Worm (Caenorhabditis elegans) whole organism, L1 larva: ENCODE results near the gene nhr-45.

Experiments
- C16A3.4 ChIP-seq: fragments of 150-350 bp; optimal IDR thresholded peaks from 2 replicates; lab custom pipeline; 2014; ENCODE audit warnings: missing biosample characterization, missing genetic modification characterization
- Y116A8C.19 ChIP-seq: sonication (generic microtip); optimal IDR thresholded peaks from 2 replicates; lab custom pipeline; 2016; ENCODE audit warnings: missing compliant biosample characterization, missing genetic modification characterization, borderline replicate concordance
- alr-1 ChIP-seq: fragments of 200-800 bp; sonication (Bioruptor generic); optimal IDR thresholded peaks from 2 replicates; lab custom pipeline; 2018; ENCODE audit warnings: borderline replicate concordance, mild to moderate bottlenecking, missing genetic modification characterization, missing compliant biosample characterization
- aly-2 ChIP-seq: fragments of 150-350 bp; optimal IDR thresholded peaks from 2 replicates; lab custom pipeline; 2014; ENCODE audit warnings: missing biosample characterization, missing genetic modification characterization
- ceh-88 ChIP-seq: fragments of 200-800 bp; sonication (Bioruptor generic); IDR thresholded peaks from 2 replicates; pipeline ENCODE4 v1.3.6; 2022; ENCODE audit warnings: missing genetic modification characterization, missing compliant biosample characterization
- ces-1 ChIP-seq: fragments of 150-350 bp; optimal IDR thresholded peaks from 2 replicates; lab custom pipeline; 2014; ENCODE audit warnings: missing biosample characterization, missing genetic modification reagents, missing genetic modification characterization
- dpl-1 ChIP-seq, 3 experiments: fragments of 150-350 bp in 2 of 3; sonication (generic microtip) in 1 of 3; optimal IDR thresholded peaks; 2 replicates each; lab custom pipeline; 2014 to 2017; ENCODE audit warnings: missing biosample characterization in 3 of 3, missing genetic modification characterization in 3 of 3, missing genetic modification reagents in 3 of 3
- dsc-1 ChIP-seq: sonication (generic microtip); optimal IDR thresholded peaks from 2 replicates; lab custom pipeline; 2016; ENCODE audit warnings: mild to moderate bottlenecking, missing genetic modification characterization, missing compliant biosample characterization
- efl-1 ChIP-seq, 4 experiments: fragments of 150-350 bp; optimal IDR thresholded peaks in 3 of 4; peaks in 1 of 4; 1 replicate in 1 of 4; 2 replicates in 3 of 4; lab custom pipeline; 2014; ENCODE audit warnings: missing biosample characterization in 2 of 4, missing genetic modification characterization in 2 of 4, missing genetic modification reagents in 2 of 4
- egl-27 ChIP-seq, 2 experiments: fragments of 150-350 bp in 1 of 2; sonication (generic microtip); optimal IDR thresholded peaks; 3 replicates each; lab custom pipeline; 2017 to 2018; ENCODE audit warnings: missing biosample characterization in 2 of 2, missing genetic modification characterization in 2 of 2, missing genetic modification reagents in 2 of 2
- elt-3 ChIP-seq, 6 experiments: fragments of 150-350 bp in 1 of 6; sonication (generic microtip); optimal IDR thresholded peaks; 2 replicates each; lab custom pipeline; 2017 to 2018; ENCODE audit warnings: missing biosample characterization in 6 of 6, missing genetic modification characterization in 6 of 6, inconsistent platforms in 1 of 6
- fkh-4 ChIP-seq: sonication (generic microtip); optimal IDR thresholded peaks from 2 replicates; lab custom pipeline; 2016; ENCODE audit warnings: missing compliant biosample characterization, missing genetic modification characterization, borderline replicate concordance
- hlh-17 ChIP-seq: fragments of 200-800 bp; sonication (Bioruptor generic); optimal IDR thresholded peaks from 2 replicates; lab custom pipeline; 2018; ENCODE audit warnings: missing genetic modification characterization, mild to moderate bottlenecking, missing compliant biosample characterization, moderate library complexity, borderline replicate concordance
- irx-1 ChIP-seq: sonication (generic microtip); optimal IDR thresholded peaks from 2 replicates; lab custom pipeline; 2016; ENCODE audit warnings: missing genetic modification characterization, missing compliant biosample characterization
- isw-1 ChIP-seq: fragments of 200-800 bp; sonication (Bioruptor generic); IDR thresholded peaks from 2 replicates; pipeline ENCODE4 v1.3.6; 2022; ENCODE audit warnings: missing genetic modification characterization, missing compliant biosample characterization
- jun-1 ChIP-seq: fragments of 150-350 bp; optimal IDR thresholded peaks from 2 replicates; lab custom pipeline; 2014; ENCODE audit warnings: missing biosample characterization, missing genetic modification reagents, missing genetic modification characterization
- lin-14 ChIP-seq: fragments of 200-800 bp; sonication (Bioruptor generic); optimal IDR thresholded peaks from 2 replicates; lab custom pipeline; 2018; ENCODE audit warnings: mild to moderate bottlenecking, missing genetic modification characterization, moderate library complexity, missing compliant biosample characterization
- lir-3 ChIP-seq: sonication (generic microtip); optimal IDR thresholded peaks from 2 replicates; lab custom pipeline; 2016; ENCODE audit warnings: mild to moderate bottlenecking, missing genetic modification characterization, moderate library complexity, missing compliant biosample characterization; ENCODE audit not compliant: poor library complexity
- mab-9 ChIP-seq: fragments of 200-800 bp; sonication (Bioruptor generic); IDR thresholded peaks from 2 replicates; pipeline ENCODE4 v1.3.6; 2022; ENCODE audit warnings: missing genetic modification reagents, missing genetic modification characterization, missing compliant biosample characterization
- nhr-20 ChIP-seq: sonication (generic microtip); optimal IDR thresholded peaks from 2 replicates; lab custom pipeline; 2016; ENCODE audit warnings: mild to moderate bottlenecking, missing genetic modification characterization, missing compliant biosample characterization
- nhr-47 ChIP-seq: sonication (generic microtip); optimal IDR thresholded peaks from 2 replicates; lab custom pipeline; 2016; ENCODE audit warnings: mild to moderate bottlenecking, missing genetic modification characterization, moderate library complexity, missing compliant biosample characterization
- nhr-84 ChIP-seq: sonication (generic microtip); optimal IDR thresholded peaks from 2 replicates; lab custom pipeline; 2017; ENCODE audit warnings: missing biosample characterization, missing genetic modification characterization
- nhr-85 ChIP-seq: sonication (generic microtip); peaks from one replicate; lab custom pipeline; 2016; ENCODE audit warnings: missing genetic modification characterization, inconsistent platforms, missing compliant biosample characterization
- pqm-1 ChIP-seq: sonication (generic microtip); optimal IDR thresholded peaks from 3 replicates; lab custom pipeline; 2017; ENCODE audit warnings: missing biosample characterization, missing genetic modification characterization
- rnt-1 ChIP-seq: sonication (generic microtip); optimal IDR thresholded peaks from 2 replicates; lab custom pipeline; 2016; ENCODE audit warnings: mild to moderate bottlenecking, missing genetic modification characterization, moderate library complexity, missing compliant biosample characterization
- skn-1 ChIP-seq: fragments of 150-350 bp; optimal IDR thresholded peaks from 2 replicates; lab custom pipeline; 2014; ENCODE audit warnings: missing biosample characterization, missing genetic modification characterization
- snpc-4 ChIP-seq: fragments of 150-350 bp; optimal IDR thresholded peaks from 2 replicates; lab custom pipeline; 2014; ENCODE audit warnings: missing biosample characterization, missing genetic modification characterization
- sox-4 ChIP-seq: sonication (generic microtip); optimal IDR thresholded peaks from 2 replicates; lab custom pipeline; 2016; ENCODE audit warnings: missing genetic modification characterization, missing compliant biosample characterization
- sptf-1 ChIP-seq: fragments of 150-350 bp; optimal IDR thresholded peaks from 2 replicates; lab custom pipeline; 2014; ENCODE audit warnings: missing biosample characterization, missing genetic modification characterization
- swsn-7 ChIP-seq: sonication (generic microtip); optimal IDR thresholded peaks from 2 replicates; lab custom pipeline; 2016; ENCODE audit warnings: missing genetic modification characterization, missing compliant biosample characterization
- tbx-2 ChIP-seq: sonication (generic microtip); optimal IDR thresholded peaks from 2 replicates; lab custom pipeline; 2016; ENCODE audit warnings: missing genetic modification characterization, missing compliant biosample characterization
- unc-30 ChIP-seq: sonication (generic microtip); optimal IDR thresholded peaks from 2 replicates; lab custom pipeline; 2017; ENCODE audit warnings: missing biosample characterization, missing genetic modification characterization
- unc-62 ChIP-seq: fragments of 150-350 bp; optimal IDR thresholded peaks from 2 replicates; lab custom pipeline; 2014; ENCODE audit warnings: missing biosample characterization, missing genetic modification reagents, missing genetic modification characterization
- unc-86 ChIP-seq: sonication (generic microtip); optimal IDR thresholded peaks from 2 replicates; lab custom pipeline; 2016; ENCODE audit warnings: missing genetic modification characterization, missing compliant biosample characterization
- vab-15 ChIP-seq: sonication (generic microtip); optimal IDR thresholded peaks from 2 replicates; lab custom pipeline; 2017; ENCODE audit warnings: missing genotype, mild to moderate bottlenecking, missing genetic modification characterization, missing compliant biosample characterization
- xbp-1 ChIP-seq: sonication (generic microtip); optimal IDR thresholded peaks from 2 replicates; lab custom pipeline; 2016; ENCODE audit warnings: missing genetic modification characterization, missing compliant biosample characterization
- zag-1 ChIP-seq: fragments of 150-350 bp; optimal IDR thresholded peaks from 2 replicates; lab custom pipeline; 2014; ENCODE audit warnings: missing biosample characterization, missing genetic modification characterization

nhr-45 gene

ce11 chrX:4654057-4654456 is 6.1 kb downstream of the nhr-45 start, which contains the start of gene ceh-1:
Gene ceh-1, minus strand, starts transcription at chrX:4654157.
- no peak for TF ChIP-seq rnt-1 (tag; lab: Kevin White, UChicago)
- no peak for TF ChIP-seq lin-14
- TF ChIP-seq hlh-17 (GFP tag; lab: Kevin White, UChicago), result no peak
- TF ChIP-seq aly-2 (tag; lab: Kevin White, UChicago), result no peak
- TF ChIP-seq irx-1, result no peak
- TF ChIP-seq skn-1 (tag; lab: Kevin White, UChicago), result no peak
- no peak for TF ChIP-seq unc-86 (tag; lab: Kevin White, UChicago)
- no peak for TF ChIP-seq sptf-1 (tag; lab: Kevin White, UChicago)
- TF ChIP-seq sox-4, result no peak
- TF ChIP-seq jun-1 (tag; lab: Kevin White, UChicago), result no peak
- TF ChIP-seq swsn-7 (tag; lab: Kevin White, UChicago), result no peak
- no peak for TF ChIP-seq nhr-47 (tag; lab: Kevin White, UChicago)
- TF ChIP-seq ceh-88 (GFP tag; lab: Robert Waterston, UW), result no peak

DNA sequence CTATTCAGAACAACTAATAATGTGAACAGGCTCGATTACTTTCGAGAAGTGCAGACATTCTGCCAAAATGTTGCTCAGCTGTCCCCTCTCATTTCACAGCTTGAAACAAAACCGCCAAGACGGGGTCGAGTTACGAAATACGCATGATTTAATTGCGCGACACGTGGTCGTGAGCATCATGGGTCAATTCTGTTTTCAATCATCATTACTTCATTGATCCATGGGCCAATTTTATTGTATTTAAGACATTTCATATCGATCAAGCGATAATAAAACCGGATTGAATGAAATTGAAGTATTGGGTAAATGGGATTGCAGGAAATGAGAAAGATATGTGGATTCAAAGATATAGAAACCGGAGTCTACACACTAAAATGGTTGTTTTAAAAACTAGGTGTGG is 7.2 kb downstream of the nhr-45 start:
- TF ChIP-seq fkh-4, result peak; percentile 51
- TF ChIP-seq nhr-85 (tag; lab: Kevin White, UChicago), result no peak
- TF ChIP-seq dsc-1, result peak; percentile 93
- TF ChIP-seq lir-3 (tag; lab: Kevin White, UChicago), result no peak
- no peak for TF ChIP-seq dpl-1 (GFP tag; optimal IDR thresholded peaks at IDR 0.05; lab: Kevin White, UChicago)

ce11 chrX:4651428-4651827 is 8.7 kb downstream of the nhr-45 start:
- no peak for TF ChIP-seq snpc-4 (tag; lab: Kevin White, UChicago)
- TF ChIP-seq tbx-2 (tag; lab: Kevin White, UChicago), result no peak
- no peak for TF ChIP-seq egl-27 (tag; optimal IDR thresholded peaks at IDR 0.05; lab: Kevin White, UChicago)
- no peak for TF ChIP-seq nhr-84 (tag; lab: Kevin White, UChicago)
- no peak for TF ChIP-seq ceh-88 (GFP tag; lab: Robert Waterston, UW)
- TF ChIP-seq Y116A8C.19 (tag; lab: Kevin White, UChicago), result no peak
- no peak for TF ChIP-seq isw-1 (GFP tag; lab: Robert Waterston, UW)
- no peak for TF ChIP-seq vab-15 (tag; lab: Kevin White, UChicago)
- TF ChIP-seq elt-3 (tag; optimal IDR thresholded peaks at IDR 0.05; lab: Kevin White, UChicago), result no peak
- no peak for TF ChIP-seq xbp-1 (tag; lab: Kevin White, UChicago)
- TF ChIP-seq zag-1 (tag; lab: Kevin White, UChicago), result no peak
- TF ChIP-seq pqm-1 (tag; lab: Kevin White, UChicago), result no peak
- no peak for TF ChIP-seq mab-9 (GFP tag; lab: Robert Waterston, UW)
- no peak for TF ChIP-seq swsn-7 (tag; lab: Kevin White, UChicago)
- no peak for TF ChIP-seq ces-1 (GFP tag; lab: Kevin White, UChicago)
- no peak for TF ChIP-seq unc-30 (tag; lab: Kevin White, UChicago)
- TF ChIP-seq C16A3.4 (tag; lab: Kevin White, UChicago), result no peak
- no peak for TF ChIP-seq efl-1 (optimal IDR thresholded peaks at IDR 0.05; lab: Kevin White, UChicago)
- no peak for TF ChIP-seq efl-1 (GFP tag; optimal IDR thresholded peaks at IDR 0.05 in 1 of 2; lab: Kevin White, UChicago)
- no peak for TF ChIP-seq sox-4
- no peak for TF ChIP-seq alr-1 (tag; lab: Kevin White, UChicago)

DNA sequence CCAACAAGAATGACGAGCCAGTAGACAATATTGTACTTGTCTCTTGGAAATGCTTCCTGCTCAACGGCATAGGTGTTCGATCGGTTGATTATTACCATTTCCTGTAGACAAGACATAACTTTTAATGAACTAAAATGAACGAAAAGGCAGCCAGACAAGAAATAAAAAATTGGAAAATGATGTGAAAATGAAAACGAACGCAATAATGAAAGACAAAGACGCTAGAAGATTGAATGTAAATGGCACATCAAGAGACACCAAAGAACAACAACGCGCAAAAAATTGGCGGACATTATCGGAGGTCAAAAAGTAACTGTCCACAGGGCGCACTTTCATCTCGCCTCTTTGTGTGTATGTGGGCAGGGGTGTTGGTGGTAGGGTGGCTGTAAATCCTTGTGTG is 11.0 kb downstream of the nhr-45 start, which contains the start of gene ent-5:
ent-5 (minus strand) TSS at position 101 of the 400 bp plus-strand sequence.
- TF ChIP-seq nhr-85 (tag; lab: Kevin White, UChicago) (no peak), unc-62 (no peak), dsc-1 (no peak), nhr-20 (tag; lab: Kevin White, UChicago) (no peak), vab-15 (tag; lab: Kevin White, UChicago) (no peak), C16A3.4 (tag; lab: Kevin White, UChicago) (no peak), rnt-1 (tag; lab: Kevin White, UChicago) (no peak)
